Worm (Caenorhabditis elegans) whole organism, young adult: Measurements from ENCODE around the gene F07E5.5.

Experiments
- F55B11.4 ChIP-seq: sonication (generic microtip); optimal IDR thresholded peaks from 2 replicates; lab custom pipeline; 2016; ENCODE audit warnings: missing compliant biosample characterization, missing genetic modification characterization, borderline replicate concordance; ENCODE audit not compliant: insufficient read depth
- F57C9.4 ChIP-seq: sonication (generic microtip); optimal IDR thresholded peaks from 2 replicates; lab custom pipeline; 2017; ENCODE audit warnings: mild to moderate bottlenecking, missing genetic modification characterization, missing compliant biosample characterization
- T07F8.4 ChIP-seq: sonication (generic microtip); optimal IDR thresholded peaks from 2 replicates; lab custom pipeline; 2016; ENCODE audit warnings: mild to moderate bottlenecking, missing genetic modification characterization, moderate library complexity, missing compliant biosample characterization
- Y56A3A.18 ChIP-seq: fragments of 200-800 bp; sonication (Bioruptor generic); IDR thresholded peaks from 2 replicates; pipeline ENCODE4 v1.3.6; 2022; ENCODE audit warnings: missing genetic modification reagents, missing genetic modification characterization, missing compliant biosample characterization
- Y67H2A.10 ChIP-seq: fragments of 200-800 bp; sonication (Bioruptor generic); conservative IDR thresholded peaks from 2 replicates; pipeline ENCODE4 v1.3.6; 2022; ENCODE audit warnings: missing genetic modification reagents, missing genetic modification characterization, missing compliant biosample characterization
- akir-1 ChIP-seq: fragments of 200-800 bp; sonication (Bioruptor generic); optimal IDR thresholded peaks from 2 replicates; lab custom pipeline; 2018; ENCODE audit warnings: mild to moderate bottlenecking, missing genetic modification characterization, moderate library complexity, missing compliant biosample characterization
- aptf-2 ChIP-seq: fragments of 200-800 bp; sonication (Bioruptor generic); conservative IDR thresholded peaks from 2 replicates; pipeline ENCODE4 v1.3.6; 2022; ENCODE audit warnings: missing genetic modification reagents, missing genetic modification characterization, missing compliant biosample characterization
- bed-1 ChIP-seq: fragments of 200-800 bp; sonication (Bioruptor generic); IDR thresholded peaks from 2 replicates; pipeline ENCODE4 v1.3.6; 2022; ENCODE audit warnings: missing genetic modification reagents, missing genetic modification characterization, missing compliant biosample characterization
- egrh-3 ChIP-seq: fragments of 200-800 bp; sonication (Bioruptor generic); IDR thresholded peaks from 2 replicates; pipeline ENCODE4 v1.3.6; 2022; ENCODE audit warnings: missing genetic modification reagents, missing genetic modification characterization, missing compliant biosample characterization
- fkh-3 ChIP-seq: sonication (generic microtip); optimal IDR thresholded peaks from 2 replicates; lab custom pipeline; 2016; ENCODE audit warnings: mild to moderate bottlenecking, missing genetic modification characterization, missing compliant biosample characterization
- hlh-26 ChIP-seq: fragments of 200-800 bp; sonication (Bioruptor generic); conservative IDR thresholded peaks from 2 replicates; pipeline ENCODE4 v1.3.6; 2022; ENCODE audit warnings: missing genetic modification reagents, missing genetic modification characterization, missing compliant biosample characterization
- hmg-20 ChIP-seq: fragments of 200-800 bp; sonication (Bioruptor generic); IDR thresholded peaks from 2 replicates; pipeline ENCODE4 v1.3.6; 2022; ENCODE audit warnings: missing genetic modification reagents, missing genetic modification characterization, missing compliant biosample characterization
- hsf-1 ChIP-seq: fragments of 200-800 bp; sonication (Bioruptor generic); IDR thresholded peaks from 2 replicates; pipeline ENCODE4 v1.3.6; 2022; ENCODE audit warnings: missing genetic modification reagents, missing genetic modification characterization, missing compliant biosample characterization
- lin-26 ChIP-seq: fragments of 200-800 bp; sonication (Bioruptor generic); IDR thresholded peaks from 2 replicates; pipeline ENCODE4 v1.3.6; 2022; ENCODE audit warnings: missing genetic modification reagents, missing genetic modification characterization, missing compliant biosample characterization
- lin-40 ChIP-seq: sonication (generic microtip); optimal IDR thresholded peaks from 2 replicates; lab custom pipeline; 2016; ENCODE audit warnings: missing genetic modification characterization, mild to moderate bottlenecking, missing compliant biosample characterization, missing genotype, missing genetic modification reagents
- lsl-1 ChIP-seq: fragments of 200-800 bp; sonication (Bioruptor generic); optimal IDR thresholded peaks from 2 replicates; lab custom pipeline; 2018; ENCODE audit warnings: mild to moderate bottlenecking, missing genetic modification characterization, moderate library complexity, missing compliant biosample characterization
- madf-3 ChIP-seq: fragments of 200-800 bp; sonication (Bioruptor generic); IDR thresholded peaks from 2 replicates; pipeline ENCODE4 v1.3.6; 2022; ENCODE audit warnings: missing genetic modification reagents, missing genetic modification characterization, missing compliant biosample characterization
- madf-6 ChIP-seq: fragments of 200-800 bp; sonication (Bioruptor generic); IDR thresholded peaks from 2 replicates; pipeline ENCODE4 v1.3.6; 2022; ENCODE audit warnings: missing genetic modification reagents, missing genetic modification characterization, missing compliant biosample characterization
- repo-1 ChIP-seq: sonication (generic microtip); optimal IDR thresholded peaks from 2 replicates; lab custom pipeline; 2017; ENCODE audit warnings: mild to moderate bottlenecking, missing genetic modification characterization, missing compliant biosample characterization
- rpc-1 ChIP-seq, 2 experiments: fragments of 150-350 bp in 1 of 2; sonication (generic microtip) in 1 of 2; optimal IDR thresholded peaks; 2 replicates each; lab custom pipeline; 2014 to 2018; ENCODE audit warnings: missing biosample characterization in 1 of 2, missing genetic modification characterization in 1 of 2, missing genetic modification reagents in 1 of 2, missing genotype in 1 of 2
- snpc-3.4 ChIP-seq: sonication (generic microtip); optimal IDR thresholded peaks from 2 replicates; lab custom pipeline; 2017; ENCODE audit warnings: missing genetic modification characterization, mild to moderate bottlenecking, missing compliant biosample characterization, antibody characterized with exemption, moderate library complexity, missing genotype, missing genetic modification reagents
- zfh-2 ChIP-seq: fragments of 200-800 bp; sonication (Bioruptor generic); conservative IDR thresholded peaks from 2 replicates; pipeline ENCODE4 v1.3.6; 2022; ENCODE audit warnings: missing genetic modification reagents, missing genetic modification characterization, missing compliant biosample characterization
- ztf-18 ChIP-seq: sonication (generic microtip); optimal IDR thresholded peaks from 2 replicates; lab custom pipeline; 2016; ENCODE audit warnings: missing genotype, mild to moderate bottlenecking, missing genetic modification characterization, missing compliant biosample characterization

The F07E5.5 gene

ce11 chrII:2071429-2071828, 12.6 kb upstream of the F07E5.5 start, which contains the start of gene F07E5.7:
Gene F07E5.7 (minus strand): TSS chrII:2071529.
- TF ChIP-seq snpc-3.4 (no peak), T07F8.4 (tag; lab: Kevin White, UChicago) (no peak), repo-1 (tag; lab: Kevin White, UChicago) (no peak), fkh-3 (tag; lab: Kevin White, UChicago) (no peak), lin-40 (tag; lab: Kevin White, UChicago) (no peak)

ce11 chrII:2067451-2068021, 8.7 kb upstream of the F07E5.5 start, which contains the start of gene F07E5.12:
Gene F07E5.12 (plus strand): TSS chrII:2067971.
- TF ChIP-seq aptf-2 (peak; percentile 83), hsf-1 (GFP tag; lab: Robert Waterston, UW) (0 out of 2 replicates have a peak, but pooled peaks have one; percentile 17)
- TF ChIP-seq, all 124 proteins: peak for 2; not testable (repeated sequence) for 122

- TF ChIP-seq lin-26 (GFP tag; lab: Robert Waterston, UW) = no peak
These were observed 5.6 kb upstream of the F07E5.5 start, which contains the start of gene fbxb-6 for ce11 chrII:2064497-2064896. Gene fbxb-6 (plus strand): TSS chrII:2064797.

- TF ChIP-seq egrh-3 (GFP tag; lab: Robert Waterston, UW) = no peak
These were observed 5.1 kb upstream of the F07E5.5 start, which contains the start of gene F07E5.13 for ce11 chrII:2063989-2064388. Gene F07E5.13 (minus strand): TSS chrII:2064089.

- no peak for TF ChIP-seq hmg-20 (GFP tag; lab: Robert Waterston, UW)
- no peak for TF ChIP-seq akir-1 (GFP tag; lab: Kevin White, UChicago)
- TF ChIP-seq F57C9.4 (tag; lab: Kevin White, UChicago) = no peak
- no peak for TF ChIP-seq bed-1 (GFP tag; lab: Robert Waterston, UW)
- no peak for TF ChIP-seq madf-3 (GFP tag; lab: Robert Waterston, UW)
- TF ChIP-seq madf-6 = no peak
- no peak for TF ChIP-seq Y67H2A.10 (GFP tag; lab: Robert Waterston, UW)
- TF ChIP-seq snpc-3.4 = no peak
- TF ChIP-seq hlh-26 (GFP tag; lab: Robert Waterston, UW) = no peak
- no peak for TF ChIP-seq F55B11.4 (tag; lab: Kevin White, UChicago)
- TF ChIP-seq, all 124 proteins: peak for 0
These were observed 7.5 kb downstream of the F07E5.5 start, which contains the start of gene fbxb-35 for ce11 chrII:2051372-2051771. Gene fbxb-35 (plus strand): TSS chrII:2051672.

ce11 chrII:2046556-2046955, 12.3 kb downstream of the F07E5.5 start, which contains the start of gene math-1:
Gene math-1 (minus strand): TSS chrII:2046656.
- TF ChIP-seq zfh-2 (GFP tag; lab: Robert Waterston, UW) = 0 out of 2 replicates have a peak, but pooled peaks have one; percentile 7

- TF ChIP-seq ztf-18 (tag; lab: Kevin White, UChicago) (no peak), lin-26 (GFP tag; lab: Robert Waterston, UW) (no peak), lsl-1 (GFP tag; lab: Kevin White, UChicago) (peak; percentile 65)
These were observed 13.4 kb downstream of the F07E5.5 start, which contains the start of gene bath-24 for ce11 chrII:2045505-2045904. Gene bath-24 (minus strand): TSS chrII:2045605.

ce11 chrII:2042447-2042846, 16.4 kb downstream of the F07E5.5 start, which contains the start of gene bath-20:
Gene bath-20 (minus strand): TSS chrII:2042547.
- TF ChIP-seq Y56A3A.18 (GFP tag; lab: Robert Waterston, UW) = no peak
- TF ChIP-seq rpc-1 (optimal IDR thresholded peaks at IDR 0.05; lab: Kevin White, UChicago) = no peak
- no peak for TF ChIP-seq rpc-1 (tag; optimal IDR thresholded peaks at IDR 0.05; lab: Kevin White, UChicago)
- TF ChIP-seq ztf-18 (tag; lab: Kevin White, UChicago) = no peak
- peak; percentile 31 for TF ChIP-seq lsl-1 (GFP tag; lab: Kevin White, UChicago)
- TF ChIP-seq, all 124 proteins: peak for 1
